Worm (Caenorhabditis elegans): ENCODE data around the gene str-164.

str-164 gene

ce11 chrIV:4995842-4996241 lies 35.3 kb downstream of the str-164 start, which contains the start of gene ssq-2:
TSS of gene ssq-2 (plus strand) at chrIV:4996142.
- TF ChIP-seq elt-1 (tag; optimal IDR thresholded peaks at IDR 0.05) (no peak), sea-2 (GFP tag; optimal IDR thresholded peaks at IDR 0.05) (no peak), mdl-1 (tag; optimal IDR thresholded peaks at IDR 0.05) (no peak), pqm-1 (tag; optimal IDR thresholded peaks at IDR 0.05) (no peak), pha-4 (tag; optimal IDR thresholded peaks at IDR 0.05) (no peak), fkh-10 (GFP tag; optimal IDR thresholded peaks at IDR 0.05) (no peak), zag-1 (tag; optimal IDR thresholded peaks at IDR 0.05) (no peak)

- TF ChIP-seq pqm-1 (tag; optimal IDR thresholded peaks at IDR 0.05), result no peak
- no peak for TF ChIP-seq aly-2 (tag; optimal IDR thresholded peaks at IDR 0.05)
- no peak for TF ChIP-seq elt-2 (tag; optimal IDR thresholded peaks at IDR 0.05)
- no peak for TF ChIP-seq skn-1 (tag; optimal IDR thresholded peaks at IDR 0.05)
- no peak for TF ChIP-seq ama-1 (optimal IDR thresholded peaks at IDR 0.05)
- TF ChIP-seq nfya-1 (tag; optimal IDR thresholded peaks at IDR 0.05; ENCODE audit: insufficient read depth), result no peak
- no peak for TF ChIP-seq ztf-11 (tag; optimal IDR thresholded peaks at IDR 0.05)
- TF ChIP-seq unc-39 (tag; optimal IDR thresholded peaks at IDR 0.05), result no peak
- no peak for TF ChIP-seq nhr-23 (tag; optimal IDR thresholded peaks at IDR 0.05)
- TF ChIP-seq nhr-12 (tag; optimal IDR thresholded peaks at IDR 0.05), result no peak
- no peak for TF ChIP-seq ceh-16 (tag; optimal IDR thresholded peaks at IDR 0.05)
- TF ChIP-seq fos-1 (tag; optimal IDR thresholded peaks at IDR 0.05), result no peak
- TF ChIP-seq lsy-12 (tag; optimal IDR thresholded peaks at IDR 0.05), result no peak
- TF ChIP-seq ceh-82 (tag; optimal IDR thresholded peaks at IDR 0.05), result no peak
- no peak for TF ChIP-seq pha-4 (tag; optimal IDR thresholded peaks at IDR 0.05)
- no peak for TF ChIP-seq nhr-67 (tag; optimal IDR thresholded peaks at IDR 0.05)
- TF ChIP-seq sea-2 (GFP tag; optimal IDR thresholded peaks at IDR 0.05), result no peak
- no peak for TF ChIP-seq ceh-9 (tag; optimal IDR thresholded peaks at IDR 0.05)
- TF ChIP-seq eor-1 (tag; optimal IDR thresholded peaks at IDR 0.05), result no peak
- TF ChIP-seq nhr-43 (tag; optimal IDR thresholded peaks at IDR 0.05; ENCODE audit: poor library complexity, severe bottlenecking), result no peak
Observed at ce11 chrIV:4996956-4997355, 36.4 kb downstream of the str-164 start.

- TF ChIP-seq pha-4 (tag; optimal IDR thresholded peaks at IDR 0.05) (no peak), ceh-28 (tag; optimal IDR thresholded peaks at IDR 0.05) (no peak), ceh-82 (tag; optimal IDR thresholded peaks at IDR 0.05) (no peak)
Observed at ce11 chrIV:5002448-5002847, 41.9 kb downstream of the str-164 start, which contains the start of gene pes-1. TSS of gene pes-1 (plus strand) at chrIV:5002748.

- TF ChIP-seq unc-39 (tag; optimal IDR thresholded peaks at IDR 0.05) (no peak), ceh-16 (tag; optimal IDR thresholded peaks at IDR 0.05) (no peak), fos-1 (tag; optimal IDR thresholded peaks at IDR 0.05) (no peak), nhr-77 (tag; optimal IDR thresholded peaks at IDR 0.05) (no peak), nhr-76 (tag; optimal IDR thresholded peaks at IDR 0.05) (no peak), daf-12 (tag; optimal IDR thresholded peaks at IDR 0.05) (no peak), zag-1 (tag; optimal IDR thresholded peaks at IDR 0.05) (no peak), skn-1 (tag; optimal IDR thresholded peaks at IDR 0.05) (no peak), ztf-11 (tag; optimal IDR thresholded peaks at IDR 0.05) (no peak), nhr-28 (tag; optimal IDR thresholded peaks at IDR 0.05) (no peak), R02D3.7 (tag; optimal IDR thresholded peaks at IDR 0.05) (no peak), lin-15B (tag; optimal IDR thresholded peaks at IDR 0.05) (no peak), hmg-11 (tag; optimal IDR thresholded peaks at IDR 0.05) (no peak), nfya-1 (tag; optimal IDR thresholded peaks at IDR 0.05; ENCODE audit: insufficient read depth) (no peak), nhr-12 (tag; optimal IDR thresholded peaks at IDR 0.05) (no peak), nhr-25 (tag; optimal IDR thresholded peaks at IDR 0.05) (no peak)
Observed at ce11 chrIV:5005154-5005553, 44.6 kb downstream of the str-164 start.

- no peak for TF ChIP-seq mdl-1 (tag; optimal IDR thresholded peaks at IDR 0.05)
- TF ChIP-seq aly-2 (tag; optimal IDR thresholded peaks at IDR 0.05), result no peak
- TF ChIP-seq ceh-16 (tag; optimal IDR thresholded peaks at IDR 0.05), result no peak
- no peak for TF ChIP-seq ceh-9 (tag; optimal IDR thresholded peaks at IDR 0.05)
Observed at ce11 chrIV:5008378-5008777, 47.8 kb downstream of the str-164 start, which contains the start of gene srm-2. TSS of gene srm-2 (plus strand) at chrIV:5008678.

ce11 chrIV:5012241-5012640 lies 51.7 kb downstream of the str-164 start, which contains the start of gene srm-1:
TSS of gene srm-1 (plus strand) at chrIV:5012541.
- TF ChIP-seq nhr-23 (tag; optimal IDR thresholded peaks at IDR 0.05), result no peak
- TF ChIP-seq snpc-4 (tag; optimal IDR thresholded peaks at IDR 0.05), result no peak
- TF ChIP-seq elt-1 (tag; optimal IDR thresholded peaks at IDR 0.05), result no peak
- TF ChIP-seq eor-1 (tag; optimal IDR thresholded peaks at IDR 0.05), result no peak
- TF ChIP-seq nhr-67 (tag; optimal IDR thresholded peaks at IDR 0.05), result no peak
- no peak for TF ChIP-seq R02D3.7 (tag; optimal IDR thresholded peaks at IDR 0.05)
- TF ChIP-seq ztf-4 (tag; optimal IDR thresholded peaks at IDR 0.05), result no peak
- no peak for TF ChIP-seq nhr-12 (tag; optimal IDR thresholded peaks at IDR 0.05)
- no peak for TF ChIP-seq nhr-28 (tag; optimal IDR thresholded peaks at IDR 0.05)
- no peak for TF ChIP-seq nhr-43 (tag; optimal IDR thresholded peaks at IDR 0.05; ENCODE audit: poor library complexity, severe bottlenecking)
- no peak for TF ChIP-seq ceh-28 (tag; optimal IDR thresholded peaks at IDR 0.05)
- TF ChIP-seq ceh-9 (tag; optimal IDR thresholded peaks at IDR 0.05), result no peak
- no peak for TF ChIP-seq ztf-11 (tag; optimal IDR thresholded peaks at IDR 0.05)
- TF ChIP-seq fkh-10 (GFP tag; optimal IDR thresholded peaks at IDR 0.05), result no peak
- TF ChIP-seq ceh-82 (tag; optimal IDR thresholded peaks at IDR 0.05), result no peak
- no peak for TF ChIP-seq elt-2 (tag; optimal IDR thresholded peaks at IDR 0.05)
- no peak for TF ChIP-seq jun-1 (tag; optimal IDR thresholded peaks at IDR 0.05)
- TF ChIP-seq nhr-76 (tag; optimal IDR thresholded peaks at IDR 0.05), result no peak

All from whole organism, L3 larva.